Worm (Caenorhabditis elegans) whole organism, L3 larva: Measurements from ENCODE around the gene scav-2.
A peak's percentile ranks its signal among the peaks of the same experiment; 100 is the strongest.

Experiments used
- ZK546.5 ChIP-seq: sonication (generic microtip); optimal IDR thresholded peaks from 2 replicates; lab custom pipeline; 2017; ENCODE audit warnings: missing biosample characterization, missing genetic modification characterization
- aly-2 ChIP-seq: fragments of 150-350 bp; optimal IDR thresholded peaks from 2 replicates; lab custom pipeline; 2014; ENCODE audit warnings: missing biosample characterization, missing genetic modification characterization
- ama-1 ChIP-seq: fragments of 150-350 bp; optimal IDR thresholded peaks from 2 replicates; lab custom pipeline; 2018
- ceh-16 ChIP-seq: sonication (generic microtip); optimal IDR thresholded peaks from 2 replicates; lab custom pipeline; 2017; ENCODE audit warnings: missing biosample characterization, missing genetic modification characterization
- ceh-28 ChIP-seq: fragments of 150-350 bp; optimal IDR thresholded peaks from 2 replicates; lab custom pipeline; 2014; ENCODE audit warnings: missing biosample characterization, missing genetic modification reagents, missing genetic modification characterization
- ceh-82 ChIP-seq: fragments of 150-350 bp; optimal IDR thresholded peaks from 2 replicates; lab custom pipeline; 2014; ENCODE audit warnings: missing biosample characterization, missing genetic modification characterization
- ceh-9 ChIP-seq: sonication (generic microtip); optimal IDR thresholded peaks from 2 replicates; lab custom pipeline; 2018; ENCODE audit warnings: missing biosample characterization, missing genetic modification characterization
- daf-12 ChIP-seq: fragments of 150-350 bp; optimal IDR thresholded peaks from 2 replicates; lab custom pipeline; 2014; ENCODE audit warnings: missing biosample characterization, missing genetic modification reagents, missing genetic modification characterization
- egl-27 ChIP-seq: sonication (generic microtip); optimal IDR thresholded peaks from 4 replicates; lab custom pipeline; 2017; ENCODE audit warnings: missing biosample characterization, missing genetic modification reagents, missing genetic modification characterization
- egl-5 ChIP-seq: fragments of 150-350 bp; optimal IDR thresholded peaks from 2 replicates; lab custom pipeline; 2017; ENCODE audit warnings: missing biosample characterization, missing genetic modification reagents, missing genetic modification characterization, inconsistent platforms
- elt-1 ChIP-seq: fragments of 150-350 bp; optimal IDR thresholded peaks from 2 replicates; lab custom pipeline; 2014; ENCODE audit warnings: missing biosample characterization, missing genetic modification characterization
- elt-2 ChIP-seq: sonication (generic microtip); optimal IDR thresholded peaks from 2 replicates; lab custom pipeline; 2016; ENCODE audit warnings: missing genetic modification reagents, mild to moderate bottlenecking, missing genetic modification characterization, missing compliant biosample characterization
- elt-3 ChIP-seq, 3 experiments: fragments of 150-350 bp in 1 of 3; sonication (generic microtip) in 2 of 3; optimal IDR thresholded peaks; 2 replicates in 2 of 3; 4 replicates in 1 of 3; lab custom pipeline; 2014 to 2017; ENCODE audit warnings: missing biosample characterization in 3 of 3, missing genetic modification characterization in 3 of 3
- eor-1 ChIP-seq, 2 experiments: fragments of 150-350 bp; optimal IDR thresholded peaks; 2 replicates each; lab custom pipeline; 2014 to 2018; ENCODE audit warnings: missing biosample characterization in 2 of 2, missing genetic modification characterization in 2 of 2
- fkh-10 ChIP-seq: sonication (generic microtip); optimal IDR thresholded peaks from 2 replicates; lab custom pipeline; 2017; ENCODE audit warnings: missing biosample characterization, missing genetic modification reagents, missing genetic modification characterization
- fkh-2 ChIP-seq: fragments of 150-350 bp; optimal IDR thresholded peaks from 2 replicates; lab custom pipeline; 2014; ENCODE audit warnings: missing biosample characterization, missing genetic modification reagents, missing genetic modification characterization
- fos-1 ChIP-seq: fragments of 150-350 bp; optimal IDR thresholded peaks from 2 replicates; lab custom pipeline; 2014; ENCODE audit warnings: missing biosample characterization, missing genetic modification characterization
- hmg-11 ChIP-seq: sonication (generic microtip); optimal IDR thresholded peaks from 2 replicates; lab custom pipeline; 2016; ENCODE audit warnings: missing genetic modification characterization, missing compliant biosample characterization
- jun-1 ChIP-seq: fragments of 150-350 bp; optimal IDR thresholded peaks from 2 replicates; lab custom pipeline; 2014; ENCODE audit warnings: missing biosample characterization, missing genetic modification reagents, missing genetic modification characterization
- lin-15B ChIP-seq: fragments of 150-350 bp; optimal IDR thresholded peaks from 2 replicates; lab custom pipeline; 2014; ENCODE audit warnings: missing biosample characterization, missing genetic modification characterization
- lsy-12 ChIP-seq: sonication (generic microtip); optimal IDR thresholded peaks from 2 replicates; lab custom pipeline; 2016; ENCODE audit warnings: mild to moderate bottlenecking, missing genetic modification characterization, missing compliant biosample characterization
- mdl-1 ChIP-seq: fragments of 150-350 bp; optimal IDR thresholded peaks from 2 replicates; lab custom pipeline; 2014; ENCODE audit warnings: missing biosample characterization, missing genetic modification characterization
- mml-1 ChIP-seq: fragments of 150-350 bp; sonication (generic microtip); optimal IDR thresholded peaks from 3 replicates; lab custom pipeline; 2014; ENCODE audit warnings: missing biosample characterization, missing genetic modification characterization
- nfya-1 ChIP-seq: sonication (generic microtip); optimal IDR thresholded peaks from 2 replicates; lab custom pipeline; 2017; ENCODE audit warnings: missing genetic modification characterization, mild to moderate bottlenecking, missing compliant biosample characterization, antibody characterized with exemption, moderate library complexity; ENCODE audit not compliant: insufficient read depth
- nhr-23 ChIP-seq: fragments of 150-350 bp; optimal IDR thresholded peaks from 2 replicates; lab custom pipeline; 2014; ENCODE audit warnings: missing biosample characterization, missing genetic modification reagents, missing genetic modification characterization
- nhr-237 ChIP-seq: fragments of 150-350 bp; optimal IDR thresholded peaks from 2 replicates; lab custom pipeline; 2014; ENCODE audit warnings: missing biosample characterization, missing genetic modification characterization
- nhr-25 ChIP-seq: sonication (generic microtip); optimal IDR thresholded peaks from 2 replicates; lab custom pipeline; 2017; ENCODE audit warnings: missing biosample characterization, missing genetic modification characterization
- nhr-28 ChIP-seq: fragments of 150-350 bp; optimal IDR thresholded peaks from 2 replicates; lab custom pipeline; 2014; ENCODE audit warnings: missing biosample characterization, missing genetic modification characterization
- nhr-43 ChIP-seq: sonication (generic microtip); optimal IDR thresholded peaks from 2 replicates; lab custom pipeline; 2016; ENCODE audit warnings: mild to moderate bottlenecking, missing genetic modification characterization, missing compliant biosample characterization; ENCODE audit not compliant: poor library complexity, severe bottlenecking
- nhr-77 ChIP-seq: fragments of 150-350 bp; optimal IDR thresholded peaks from 2 replicates; lab custom pipeline; 2014; ENCODE audit warnings: missing biosample characterization, missing genetic modification characterization
- pha-4 ChIP-seq: fragments of 150-350 bp; optimal IDR thresholded peaks from 2 replicates; lab custom pipeline; 2014; ENCODE audit warnings: missing biosample characterization, missing genetic modification reagents, missing genetic modification characterization
- pqm-1 ChIP-seq: fragments of 150-350 bp; optimal IDR thresholded peaks from 2 replicates; lab custom pipeline; 2017; ENCODE audit warnings: missing biosample characterization, missing genetic modification characterization, inconsistent platforms
- sea-2 ChIP-seq: fragments of 150-350 bp; sonication (generic microtip); optimal IDR thresholded peaks from 4 replicates; lab custom pipeline; 2014; ENCODE audit warnings: missing biosample characterization, missing genetic modification reagents, missing genetic modification characterization
- skn-1 ChIP-seq: fragments of 150-350 bp; optimal IDR thresholded peaks from 2 replicates; lab custom pipeline; 2014; ENCODE audit warnings: missing biosample characterization, missing genetic modification characterization
- snpc-4 ChIP-seq: fragments of 150-350 bp; optimal IDR thresholded peaks from 2 replicates; lab custom pipeline; 2014; ENCODE audit warnings: missing biosample characterization, missing genetic modification characterization
- unc-62 ChIP-seq: fragments of 150-350 bp; sonication (generic microtip); optimal IDR thresholded peaks from 4 replicates; lab custom pipeline; 2014; ENCODE audit warnings: missing biosample characterization, missing genetic modification reagents, missing genetic modification characterization
- zag-1 ChIP-seq: fragments of 150-350 bp; optimal IDR thresholded peaks from 2 replicates; lab custom pipeline; 2014; ENCODE audit warnings: missing biosample characterization, missing genetic modification characterization
- ztf-11 ChIP-seq: fragments of 150-350 bp; optimal IDR thresholded peaks from 2 replicates; lab custom pipeline; 2014; ENCODE audit warnings: missing biosample characterization, missing genetic modification characterization
- ztf-4 ChIP-seq: fragments of 150-350 bp; optimal IDR thresholded peaks from 2 replicates; lab custom pipeline; 2014; ENCODE audit warnings: missing biosample characterization, missing genetic modification characterization

scav-2 gene

DNA sequence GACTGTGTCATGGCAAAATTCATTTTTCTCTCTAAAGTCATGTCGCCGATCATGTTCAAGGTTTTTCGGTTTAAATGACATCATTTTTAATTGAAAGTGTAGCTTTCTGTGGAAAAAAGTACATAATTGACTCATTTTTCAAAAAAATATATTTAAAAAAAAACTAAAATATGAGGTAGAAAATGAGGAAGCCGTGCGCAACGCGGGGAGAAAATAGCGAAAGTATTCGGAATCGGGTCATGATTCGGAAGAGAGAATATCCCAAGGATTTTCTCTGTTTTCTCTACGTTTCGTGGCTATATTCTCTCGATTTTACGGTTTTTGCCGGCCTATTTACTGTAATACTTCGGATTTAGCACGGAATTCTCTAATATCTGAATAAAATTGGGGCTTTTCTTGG is 5.6 kb upstream of the scav-2 start:
- TF ChIP-seq ztf-11 (tag; lab: Kevin White, UChicago) (no peak), nhr-23 (tag; lab: Kevin White, UChicago) (peak; percentile 34)

DNA sequence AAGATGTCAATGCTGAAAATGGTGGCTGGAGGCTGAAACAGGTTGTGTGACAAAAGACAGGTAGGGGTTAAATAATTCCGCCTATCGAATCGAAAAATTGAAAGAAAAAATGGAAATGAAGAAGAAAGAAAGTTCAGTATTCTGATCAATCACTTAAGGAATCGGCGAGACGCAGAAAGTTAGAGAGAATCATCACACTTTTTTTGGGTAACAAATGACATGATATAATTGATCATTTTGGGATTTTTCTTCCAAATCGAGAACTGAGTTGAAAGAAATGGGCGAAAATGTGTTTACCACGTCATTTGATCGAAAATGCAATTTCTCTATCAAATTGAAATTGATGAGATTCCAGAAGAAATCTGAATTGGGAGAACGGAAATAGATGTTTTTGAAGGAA is 905 bp upstream of the scav-2 start:
- TF ChIP-seq mdl-1 (tag; lab: Kevin White, UChicago) (no peak), nhr-77 (tag; lab: Kevin White, UChicago) (no peak), nhr-23 (tag; lab: Kevin White, UChicago) (peak; percentile 45), nhr-28 (no peak), elt-2 (no peak), nhr-25 (tag; lab: Kevin White, UChicago) (peak; percentile 20)

DNA sequence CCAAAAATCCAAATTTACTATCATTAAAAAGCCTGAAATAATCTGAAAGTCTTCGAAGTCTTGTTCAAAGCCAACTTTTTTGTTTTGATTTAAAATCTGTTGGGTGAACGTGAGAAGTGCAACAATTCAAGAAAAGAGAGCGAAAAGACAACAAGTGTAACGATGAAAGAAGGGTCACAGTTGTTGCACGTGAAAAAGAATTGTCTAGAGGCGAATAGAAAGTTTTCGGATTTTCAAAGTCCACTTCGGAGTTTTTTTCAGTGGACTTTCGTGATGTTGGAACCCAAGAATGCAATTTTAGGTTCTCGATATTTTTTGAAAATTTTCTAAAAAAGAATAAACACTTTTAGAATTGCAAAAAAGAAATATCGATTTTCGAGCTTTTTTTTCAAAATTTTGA is 5.2 kb downstream of the scav-2 start:
- TF ChIP-seq ceh-28 (no peak), ZK546.5 (tag; lab: Kevin White, UChicago) (no peak), nhr-43 (no peak), ceh-16 (no peak), pha-4 (tag; lab: Kevin White, UChicago) (no peak), unc-62 (GFP tag; lab: Kevin White, UChicago) (no peak), nfya-1 (peak; percentile 18), lin-15B (tag; lab: Kevin White, UChicago) (no peak), ama-1 (lab: Kevin White, UChicago) (peak; percentile 12), nhr-23 (tag; lab: Kevin White, UChicago) (no peak), elt-1 (tag; lab: Kevin White, UChicago) (no peak)

DNA sequence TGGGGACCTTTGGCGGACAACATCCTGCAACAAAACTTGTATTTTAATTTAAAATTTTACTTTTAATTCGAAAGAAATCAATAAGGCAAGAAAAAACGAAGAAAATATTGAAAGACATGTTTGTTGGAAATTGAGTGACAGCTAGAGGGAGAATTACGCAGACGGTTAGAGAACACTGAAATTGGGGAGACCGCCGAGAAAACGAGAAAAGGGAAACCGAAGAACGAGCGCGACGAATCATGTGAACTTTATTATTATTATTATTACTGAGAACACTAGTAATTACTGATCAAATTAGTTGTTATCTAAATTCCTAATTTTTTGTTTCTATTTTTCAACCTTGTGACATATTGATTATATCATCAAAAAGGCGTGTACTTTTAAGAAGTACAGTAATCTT is 6.2 kb downstream of the scav-2 start, which contains the start of gene mmad-1:
Gene mmad-1 (minus strand): TSS at position 24 of the 400 bp plus-strand sequence.
- TF ChIP-seq elt-2 (peak; percentile 79), egl-5 (tag; lab: Kevin White, UChicago) (peak; percentile 64), hmg-11 (tag; lab: Kevin White, UChicago) (peak; percentile 2), nhr-43 (no peak), ceh-28 (peak; percentile 13), unc-62 (GFP tag; lab: Kevin White, UChicago) (peak; percentile 85), snpc-4 (tag; lab: Kevin White, UChicago) (peak; percentile 9), nfya-1 (peak; percentile 72), pha-4 (tag; lab: Kevin White, UChicago) (peak; percentile 76), pqm-1 (peak; percentile 47), nhr-23 (tag; lab: Kevin White, UChicago) (peak; percentile 26), daf-12 (tag; lab: Kevin White, UChicago) (no peak), mdl-1 (tag; lab: Kevin White, UChicago) (no peak), ceh-9 (no peak)

DNA sequence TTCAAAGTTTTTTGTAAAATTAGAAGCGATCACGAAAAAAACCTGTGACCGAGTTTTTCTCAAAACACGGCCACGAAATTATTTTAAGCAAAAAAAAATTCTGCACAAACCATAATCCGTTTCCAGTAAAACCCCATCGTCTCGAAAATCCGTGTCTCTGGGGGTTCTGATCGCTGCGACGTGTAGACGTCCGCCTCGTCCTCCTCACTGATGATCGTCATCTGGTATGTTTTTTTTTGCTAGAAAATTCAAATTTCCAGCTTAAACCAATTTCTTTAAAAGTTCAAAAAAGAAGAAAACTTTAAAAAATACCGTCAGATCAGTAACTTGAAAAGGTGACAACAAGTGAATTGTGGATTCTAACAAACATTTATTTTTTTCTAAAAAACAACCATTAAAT is 8.6 kb downstream of the scav-2 start, which contains the start of gene Y76A2B.4:
Gene Y76A2B.4 (minus strand): TSS at position 241 of the 400 bp plus-strand sequence.
- no peak for TF ChIP-seq nhr-77 (tag; lab: Kevin White, UChicago)
- TF ChIP-seq egl-27 (tag; lab: Kevin White, UChicago): no peak
- TF ChIP-seq hmg-11 (tag; lab: Kevin White, UChicago): no peak
- peak; percentile 42 for TF ChIP-seq nhr-25 (tag; lab: Kevin White, UChicago)
- no peak for TF ChIP-seq mdl-1 (tag; lab: Kevin White, UChicago)
- peak; percentile 19 for TF ChIP-seq nhr-43
- no peak for TF ChIP-seq elt-2
- no peak for TF ChIP-seq nhr-28
- TF ChIP-seq ama-1 (lab: Kevin White, UChicago): peak; percentile 78

DNA sequence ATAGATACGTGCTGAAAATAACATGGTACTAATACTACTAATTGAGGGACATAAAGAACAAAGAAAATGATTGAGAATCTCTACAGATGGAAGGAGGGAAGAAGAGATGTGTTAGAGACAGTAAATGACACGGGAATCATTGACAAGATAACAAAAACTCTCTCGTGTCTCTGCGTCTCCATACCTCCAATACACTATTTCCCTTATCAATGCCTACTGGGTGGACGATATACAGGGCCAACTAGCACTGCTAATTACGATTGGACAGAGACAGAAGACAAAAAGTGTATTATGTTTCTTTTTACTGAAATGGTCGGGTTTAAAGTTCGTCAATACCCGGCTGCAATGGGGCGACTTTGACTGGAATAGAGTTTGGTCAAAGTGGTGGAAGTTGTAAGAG is 10.5 kb downstream of the scav-2 start:
- peak; percentile 60 for TF ChIP-seq nfya-1
- peak; percentile 91 for TF ChIP-seq pqm-1
- TF ChIP-seq nhr-25 (tag; lab: Kevin White, UChicago): peak; percentile 44
- TF ChIP-seq nhr-237 (tag; lab: Kevin White, UChicago): no peak
- peak; percentile 93 for TF ChIP-seq elt-2
- TF ChIP-seq nhr-43: peak; percentile 26
- TF ChIP-seq jun-1 (tag; lab: Kevin White, UChicago): peak; percentile 19
- peak; percentile 8 to 84 (median 46) for TF ChIP-seq elt-3 (tag; optimal IDR thresholded peaks at IDR 0.05; lab: Kevin White, UChicago)
- TF ChIP-seq ceh-82 (tag; lab: Kevin White, UChicago): no peak
- no peak for TF ChIP-seq ceh-16
- peak; percentile 31 for TF ChIP-seq pha-4 (tag; lab: Kevin White, UChicago)
- TF ChIP-seq, all 47 proteins: peak for 8

DNA sequence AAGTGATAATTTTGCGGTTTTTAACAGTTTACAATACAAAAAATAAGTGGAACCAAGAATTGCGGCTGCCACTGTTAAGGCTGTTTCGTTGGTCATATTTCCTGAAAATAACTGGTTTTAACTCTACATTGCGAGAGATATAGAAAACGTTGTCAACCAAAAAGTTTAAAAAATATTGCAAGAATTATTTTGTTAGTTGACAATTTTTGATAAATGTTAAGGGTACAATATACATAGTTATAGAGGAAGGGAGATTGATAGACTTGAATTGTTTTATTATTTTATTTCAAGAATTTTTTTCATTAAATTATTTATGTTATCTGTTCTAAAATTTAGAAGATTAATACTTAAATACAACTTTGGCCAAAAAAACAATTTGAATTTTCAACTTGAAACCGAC is 11.7 kb downstream of the scav-2 start, which contains the start of gene acs-5:
Gene acs-5 (minus strand): TSS at position 101 of the 400 bp plus-strand sequence.
- no peak for TF ChIP-seq elt-2
- no peak for TF ChIP-seq ama-1 (lab: Kevin White, UChicago)
- TF ChIP-seq eor-1 (tag; optimal IDR thresholded peaks at IDR 0.05; lab: Kevin White, UChicago): no peak
- no peak for TF ChIP-seq sea-2 (GFP tag; lab: Kevin White, UChicago)
- no peak for TF ChIP-seq mml-1 (tag; lab: Kevin White, UChicago)
- no peak for TF ChIP-seq ztf-4 (tag; lab: Kevin White, UChicago)
- TF ChIP-seq nhr-237 (tag; lab: Kevin White, UChicago): no peak
- TF ChIP-seq pqm-1: no peak
- TF ChIP-seq fkh-2: no peak
- TF ChIP-seq lsy-12 (tag; lab: Kevin White, UChicago): no peak
- TF ChIP-seq zag-1 (tag; lab: Kevin White, UChicago): no peak
- no peak for TF ChIP-seq aly-2
- no peak for TF ChIP-seq fos-1 (tag; lab: Kevin White, UChicago)
- TF ChIP-seq fkh-10 (GFP tag; lab: Kevin White, UChicago): no peak
- no peak for TF ChIP-seq lin-15B (tag; lab: Kevin White, UChicago)
- no peak for TF ChIP-seq skn-1 (tag; lab: Kevin White, UChicago)
